Fruit fly (Drosophila melanogaster) whole organism, pupa: Measurements from ENCODE around the gene Lcp65Aa.
A peak's percentile ranks its signal among the peaks of the same experiment; 100 is the strongest.
"Not testable (repeated sequence)": the region's sequence is repeated elsewhere in the genome, so short reads cannot be mapped to it uniquely, and the experiment has no call there.

Source experiments
- CG10348 ChIP-seq: fragments of 200-800 bp; sonication (Bioruptor generic); IDR thresholded peaks from 2 replicates; pipeline ENCODE4 v1.3.6; 2022; ENCODE audit warnings: missing biosample characterization, missing genetic modification characterization
- CG12605 ChIP-seq: fragments of 200-800 bp; sonication (Bioruptor generic); IDR thresholded peaks from 2 replicates; pipeline ENCODE4 v1.3.6; 2022; ENCODE audit warnings: missing biosample characterization, missing genetic modification characterization
- CG13204 ChIP-seq: fragments of 200-800 bp; sonication (Bioruptor generic); optimal IDR thresholded peaks from 2 replicates; lab custom pipeline; 2018; ENCODE audit warnings: missing biosample characterization, mild to moderate bottlenecking, missing genetic modification characterization, moderate library complexity
- CG14655 ChIP-seq: fragments of 200-800 bp; sonication (Bioruptor generic); optimal IDR thresholded peaks from 3 replicates; lab custom pipeline; 2017; ENCODE audit warnings: mild to moderate bottlenecking, missing biosample characterization, missing genetic modification reagents, missing genetic modification characterization
- CG15710 ChIP-seq: fragments of 200-800 bp; sonication (Bioruptor generic); optimal IDR thresholded peaks from 2 replicates; lab custom pipeline; 2018; ENCODE audit warnings: missing biosample characterization, mild to moderate bottlenecking, missing genetic modification characterization, moderate library complexity
- CG17806 ChIP-seq: fragments of 200-800 bp; sonication (Bioruptor generic); optimal IDR thresholded peaks from 2 replicates; lab custom pipeline; 2018; ENCODE audit warnings: missing biosample characterization, mild to moderate bottlenecking, missing genetic modification characterization, moderate library complexity
- CG32121 ChIP-seq: fragments of 200-800 bp; sonication (Bioruptor generic); IDR thresholded peaks from 2 replicates; pipeline ENCODE4 v1.3.6; 2022; ENCODE audit warnings: missing biosample characterization, missing genetic modification characterization
- CG34367 ChIP-seq: fragments of 200-800 bp; sonication (Bioruptor generic); optimal IDR thresholded peaks from 2 replicates; lab custom pipeline; 2018; ENCODE audit warnings: missing biosample characterization, mild to moderate bottlenecking, missing genetic modification characterization
- CG4496 ChIP-seq: fragments of 200-800 bp; sonication (Bioruptor generic); IDR thresholded peaks from 3 replicates; pipeline ENCODE4 v1.3.6; 2022; ENCODE audit warnings: missing biosample characterization, missing genetic modification characterization
- CG8159 ChIP-seq: fragments of 200-800 bp; sonication (Bioruptor generic); optimal IDR thresholded peaks from 3 replicates; lab custom pipeline; 2018; ENCODE audit warnings: missing biosample characterization, mild to moderate bottlenecking, missing genetic modification characterization, moderate library complexity
- CG8301 ChIP-seq: fragments of 200-800 bp; sonication (Bioruptor generic); optimal IDR thresholded peaks from 2 replicates; lab custom pipeline; 2018; ENCODE audit warnings: missing biosample characterization, mild to moderate bottlenecking, missing genetic modification characterization
- CG9948 ChIP-seq: fragments of 200-800 bp; sonication (Bioruptor generic); optimal IDR thresholded peaks from 2 replicates; lab custom pipeline; 2018; ENCODE audit warnings: missing biosample characterization, mild to moderate bottlenecking, missing genetic modification characterization, moderate library complexity
- D1 ChIP-seq: fragments of 200-800 bp; sonication (Bioruptor generic); optimal IDR thresholded peaks from 2 replicates; lab custom pipeline; 2018; ENCODE audit warnings: missing biosample characterization, mild to moderate bottlenecking, missing genetic modification characterization, moderate library complexity
- EcR ChIP-seq: fragments of 200-800 bp; sonication (Bioruptor generic); optimal IDR thresholded peaks from 3 replicates; lab custom pipeline; 2019; ENCODE audit warnings: missing biosample characterization, missing genetic modification characterization, mild to moderate bottlenecking, moderate library complexity, missing genetic modification reagents
- Ets98B ChIP-seq: fragments of 200-800 bp; sonication (Bioruptor generic); IDR thresholded peaks from 2 replicates; pipeline ENCODE4 v1.3.6; 2022; ENCODE audit warnings: missing biosample characterization, missing genetic modification characterization
- Pif1A ChIP-seq: fragments of 200-800 bp; sonication (Bioruptor generic); optimal IDR thresholded peaks from 3 replicates; lab custom pipeline; 2016; ENCODE audit warnings: missing biosample characterization, missing genetic modification characterization
- Pif1B ChIP-seq: fragments of 200-800 bp; sonication (Bioruptor generic); optimal IDR thresholded peaks from 3 replicates; lab custom pipeline; 2016; ENCODE audit warnings: missing biosample characterization, missing genetic modification characterization
- Snoo ChIP-seq: fragments of 200-800 bp; sonication (Bioruptor generic); optimal IDR thresholded peaks from 3 replicates; lab custom pipeline; 2017; ENCODE audit warnings: missing biosample characterization, mild to moderate bottlenecking, missing genetic modification characterization, inconsistent platforms
- fd96Ca ChIP-seq: fragments of 200-800 bp; sonication (Bioruptor generic); IDR thresholded peaks from 3 replicates; pipeline ENCODE4 v1.3.6; 2022; ENCODE audit warnings: missing biosample characterization, missing genetic modification characterization
- gl ChIP-seq: fragments of 200-800 bp; sonication (Bioruptor generic); optimal IDR thresholded peaks from 2 replicates; lab custom pipeline; 2018; ENCODE audit warnings: missing biosample characterization, mild to moderate bottlenecking, missing genetic modification characterization
- rn ChIP-seq: fragments of 200-800 bp; sonication (Bioruptor generic); IDR thresholded peaks from 2 replicates; pipeline ENCODE4 v1.3.6; 2022; ENCODE audit warnings: missing biosample characterization, missing genetic modification characterization

The Lcp65Aa gene

DNA sequence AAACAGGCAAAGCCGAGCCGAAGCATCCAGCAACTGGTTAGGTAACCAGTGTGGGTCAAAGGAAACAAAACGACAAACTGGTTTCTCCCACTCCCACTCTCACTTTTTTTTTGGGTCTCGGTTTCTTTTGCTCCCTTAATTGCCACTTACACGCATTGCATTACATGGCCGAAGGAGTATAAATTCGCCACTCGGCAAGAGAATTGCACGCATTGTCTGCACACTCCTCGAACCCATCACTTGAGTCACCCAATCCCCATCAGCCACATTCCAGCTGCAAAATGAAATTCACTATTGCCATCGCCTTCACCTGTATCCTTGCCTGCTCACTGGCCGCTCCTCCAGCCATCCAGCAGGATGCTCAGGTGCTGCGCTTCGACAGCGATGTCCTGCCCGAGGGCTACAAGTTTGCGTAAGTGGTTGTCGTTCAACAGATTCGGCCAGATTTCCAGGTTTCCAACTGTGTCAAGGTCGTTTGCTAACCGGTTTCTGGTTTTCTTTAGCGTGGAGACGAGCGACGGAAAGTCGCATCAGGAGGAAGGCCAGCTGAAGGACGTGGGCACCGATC lies 7.8 kb upstream of the Lcp65Aa start, which contains the start of gene Lcp65Ad:
Lcp65Ad (plus strand) TSS at position 208 of the 568 bp plus-strand sequence.
- peak; percentile 36 for TF ChIP-seq EcR
- TF ChIP-seq CG15710 = no peak
- TF ChIP-seq, all 21 proteins: peak for 1

DNA sequence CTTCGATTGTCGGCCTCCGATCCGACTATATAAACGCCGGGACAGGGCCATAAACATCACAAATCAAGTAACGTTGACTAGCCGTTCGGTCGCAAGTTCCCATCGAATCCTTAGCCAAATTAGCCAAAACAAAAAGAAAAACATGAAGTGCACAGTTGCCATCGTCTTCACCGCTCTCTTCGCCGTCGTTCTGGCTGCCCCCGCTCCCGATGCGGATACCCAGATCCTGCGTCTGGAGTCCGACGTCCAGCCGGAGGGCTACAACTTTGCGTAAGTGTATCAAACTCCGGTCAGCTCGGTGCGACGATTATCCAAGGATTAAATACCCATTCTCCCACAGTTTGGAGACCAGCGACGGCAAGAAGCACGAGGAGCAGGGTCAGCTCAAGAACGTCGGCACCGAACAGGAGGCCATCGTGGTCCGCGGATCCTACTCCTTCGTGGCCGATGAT lies 6.3 kb upstream of the Lcp65Aa start, which contains the start of gene Lcp65Ac:
Lcp65Ac (plus strand) TSS at position 51 of the 452 bp plus-strand sequence.
- no peak for TF ChIP-seq CG8301 (tag; lab: Kevin White, UChicago)
- TF ChIP-seq gl = no peak
- TF ChIP-seq CG34367 (tag; lab: Kevin White, UChicago) = no peak
- no peak for TF ChIP-seq CG9948 (tag; lab: Kevin White, UChicago)
- TF ChIP-seq Pif1A (GFP tag; lab: Kevin White, UChicago) = no peak
- TF ChIP-seq CG32121 (GFP tag; lab: Robert Waterston, UW) = no peak
- TF ChIP-seq CG14655 = no peak
- TF ChIP-seq rn (GFP tag; lab: Robert Waterston, UW) = no peak
- no peak for TF ChIP-seq CG4496 (GFP tag; lab: Robert Waterston, UW)
- no peak for TF ChIP-seq CG17806 (tag; lab: Kevin White, UChicago)
- TF ChIP-seq fd96Ca (GFP tag; lab: Robert Waterston, UW) = no peak
- TF ChIP-seq CG8159 = no peak
- no peak for TF ChIP-seq CG15710
- TF ChIP-seq Ets98B = no peak
- TF ChIP-seq Pif1B = no peak
- no peak for TF ChIP-seq CG10348 (GFP tag; lab: Robert Waterston, UW)
- TF ChIP-seq EcR = no peak
- no peak for TF ChIP-seq CG12605 (GFP tag; lab: Robert Waterston, UW)

DNA sequence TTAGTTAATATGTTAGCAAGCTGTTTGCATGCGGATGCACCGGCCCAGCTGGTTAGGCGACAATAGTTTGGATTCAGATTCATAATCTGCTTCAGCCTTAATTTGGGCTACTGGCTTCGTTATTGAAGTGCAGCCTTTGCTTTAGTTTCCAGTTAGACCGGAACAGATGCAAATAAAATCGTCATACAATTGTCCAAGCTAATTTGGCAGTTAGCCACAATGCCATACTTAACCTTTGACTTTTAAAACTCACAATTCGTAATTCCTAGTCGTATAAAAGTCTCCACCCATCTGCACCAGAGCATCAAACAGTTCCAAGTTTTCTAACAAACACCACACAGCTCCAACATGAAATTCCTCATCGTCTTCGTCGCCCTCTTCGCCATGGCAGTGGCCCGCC lies 4.7 kb upstream of the Lcp65Aa start, which contains the start of gene Lcp65Ab2:
Lcp65Ab2 (plus strand) TSS at position 301 of the 400 bp plus-strand sequence.
- TF ChIP-seq CG17806 (tag; lab: Kevin White, UChicago); rn (GFP tag; lab: Robert Waterston, UW); EcR: not testable (repeated sequence)
- TF ChIP-seq, all 21 proteins: peak for 0; not testable (repeated sequence) for 21

DNA sequence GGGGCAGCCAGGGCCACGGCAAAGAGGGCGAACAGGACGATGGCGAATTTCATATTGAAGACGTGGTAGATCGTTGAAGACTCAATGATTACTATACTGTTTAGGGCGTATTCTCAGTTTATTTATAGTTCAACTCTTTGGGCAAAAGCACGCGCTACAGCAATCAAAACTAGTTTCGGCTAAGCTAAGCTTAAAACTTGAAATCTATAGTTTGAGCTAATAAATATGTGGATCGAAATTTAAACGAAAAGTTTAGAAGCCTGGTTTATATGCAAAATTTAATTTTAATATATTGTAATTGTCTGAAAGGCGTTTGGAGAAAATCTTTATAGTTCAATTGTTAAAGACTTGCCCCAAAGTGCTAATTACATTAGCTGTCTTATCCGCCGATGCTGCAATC lies 3.2 kb upstream of the Lcp65Aa start, which contains the start of gene Cpr65Ax1:
Cpr65Ax1 (minus strand) TSS at position 101 of the 400 bp plus-strand sequence.
- TF ChIP-seq EcR; CG12605 (GFP tag; lab: Robert Waterston, UW); CG8301 (tag; lab: Kevin White, UChicago): not testable (repeated sequence)

DNA sequence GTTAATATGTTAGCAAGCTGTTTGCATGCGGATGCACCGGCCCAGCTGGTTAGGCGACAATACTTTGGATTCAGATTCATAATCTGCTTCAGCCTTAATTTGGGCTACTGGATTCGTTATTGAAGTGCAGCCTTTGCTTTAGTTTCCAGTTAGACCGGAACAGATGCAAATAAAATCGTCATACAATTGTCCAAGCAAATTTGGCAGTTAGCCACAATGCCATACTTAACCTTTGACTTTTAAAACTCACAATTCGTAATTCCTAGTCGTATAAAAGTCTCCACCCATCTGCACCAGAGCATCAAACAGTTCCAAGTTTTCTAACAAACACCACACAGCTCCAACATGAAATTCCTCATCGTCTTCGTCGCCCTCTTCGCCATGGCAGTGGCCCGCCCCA lies 1.9 kb upstream of the Lcp65Aa start, which contains the start of gene Lcp65Ab1:
Lcp65Ab1 (plus strand) TSS at position 301 of the 400 bp plus-strand sequence.
- not testable (repeated sequence) for TF ChIP-seq Ets98B; CG8159; CG8301 (tag; lab: Kevin White, UChicago)

DNA sequence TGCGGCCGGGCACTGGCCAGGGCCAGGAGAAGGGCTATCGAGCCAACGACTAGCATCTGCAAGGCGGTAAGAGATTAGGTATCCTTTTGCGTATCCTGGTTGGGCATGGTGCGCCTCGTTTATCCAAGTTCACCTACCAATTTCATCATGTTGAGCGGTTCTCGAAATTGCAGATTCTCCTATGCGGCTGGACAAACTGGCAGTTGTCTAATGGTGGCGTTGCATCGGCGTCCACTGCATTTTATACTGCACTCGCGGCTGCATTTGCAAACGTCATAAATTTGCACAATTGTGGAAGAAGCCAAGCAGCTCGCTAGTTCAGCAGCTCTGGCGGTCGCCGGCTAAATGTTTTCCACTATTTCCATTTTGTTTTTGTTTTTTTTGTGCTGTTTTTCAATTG lies 1.4 kb downstream of the Lcp65Aa start, which contains the start of gene Acp65Aa:
Acp65Aa (minus strand) TSS at position 215 of the 400 bp plus-strand sequence.
- no peak for TF ChIP-seq CG32121 (GFP tag; lab: Robert Waterston, UW)
- no peak for TF ChIP-seq CG9948 (tag; lab: Kevin White, UChicago)
- no peak for TF ChIP-seq gl
- no peak for TF ChIP-seq EcR
- no peak for TF ChIP-seq Snoo (tag; lab: Kevin White, UChicago)
- no peak for TF ChIP-seq CG15710
- no peak for TF ChIP-seq CG8159
- TF ChIP-seq CG10348 (GFP tag; lab: Robert Waterston, UW) = no peak
- no peak for TF ChIP-seq CG4496 (GFP tag; lab: Robert Waterston, UW)
- TF ChIP-seq rn (GFP tag; lab: Robert Waterston, UW) = no peak
- no peak for TF ChIP-seq CG13204 (GFP tag; lab: Kevin White, UChicago)
- TF ChIP-seq CG12605 (GFP tag; lab: Robert Waterston, UW) = no peak
- TF ChIP-seq CG34367 (tag; lab: Kevin White, UChicago) = no peak
- TF ChIP-seq CG14655 = no peak
- TF ChIP-seq D1 (tag; lab: Kevin White, UChicago) = no peak
- no peak for TF ChIP-seq Pif1A (GFP tag; lab: Kevin White, UChicago)
- no peak for TF ChIP-seq CG8301 (tag; lab: Kevin White, UChicago)
- TF ChIP-seq fd96Ca (GFP tag; lab: Robert Waterston, UW) = no peak
- TF ChIP-seq Pif1B = no peak

DNA sequence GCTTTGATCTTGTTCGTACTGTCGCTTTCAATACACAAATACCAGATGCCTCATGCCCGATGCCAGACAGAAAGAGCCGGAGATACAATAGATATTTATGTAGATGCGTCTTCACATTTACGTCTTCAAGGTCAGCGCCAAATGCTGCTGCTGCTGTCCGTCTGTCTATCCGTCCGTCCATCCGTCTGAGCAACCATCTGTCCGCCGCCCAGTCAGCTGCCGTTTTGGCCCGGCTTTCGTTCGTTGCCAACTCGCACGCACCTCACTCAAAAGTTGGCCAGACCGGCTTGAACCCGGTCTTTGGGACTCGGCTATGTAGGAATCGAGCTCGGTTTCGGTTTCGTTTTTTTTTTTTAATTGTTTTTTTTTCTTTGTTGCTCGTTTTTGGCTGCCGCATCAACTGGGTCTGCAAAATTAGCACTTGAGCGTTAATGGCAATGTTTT lies 3.9 kb downstream of the Lcp65Aa start:
- TF ChIP-seq CG15710 (peak; percentile 65), D1 (tag; lab: Kevin White, UChicago) (no peak), CG12605 (GFP tag; lab: Robert Waterston, UW) (peak; percentile 91), CG14655 (no peak), Pif1A (GFP tag; lab: Kevin White, UChicago) (peak; percentile 81), EcR (peak; percentile 73), gl (peak; percentile 68), CG32121 (GFP tag; lab: Robert Waterston, UW) (peak; percentile 37; the same call in 1 of the 2 replicates), CG8301 (tag; lab: Kevin White, UChicago) (no peak), fd96Ca (GFP tag; lab: Robert Waterston, UW) (0 out of 3 replicates have a peak, but pooled peaks have one; percentile 42), Snoo (tag; lab: Kevin White, UChicago) (peak; percentile 43), CG34367 (tag; lab: Kevin White, UChicago) (peak; percentile 59), Pif1B (peak; percentile 71), CG13204 (GFP tag; lab: Kevin White, UChicago) (peak; percentile 89), Ets98B (peak; percentile 61; the same call in 1 of the 2 replicates), CG4496 (GFP tag; lab: Robert Waterston, UW) (peak; percentile 77), rn (GFP tag; lab: Robert Waterston, UW) (no peak), CG10348 (GFP tag; lab: Robert Waterston, UW) (no peak), CG9948 (tag; lab: Kevin White, UChicago) (no peak), CG17806 (tag; lab: Kevin White, UChicago) (peak; percentile 35), CG8159 (peak; percentile 42)
